Fruit fly (Drosophila melanogaster): ENCODE data around the gene CG13101.
A peak's percentile ranks its signal among the peaks of the same experiment; 100 is the strongest.

CG13101 gene

DNA sequence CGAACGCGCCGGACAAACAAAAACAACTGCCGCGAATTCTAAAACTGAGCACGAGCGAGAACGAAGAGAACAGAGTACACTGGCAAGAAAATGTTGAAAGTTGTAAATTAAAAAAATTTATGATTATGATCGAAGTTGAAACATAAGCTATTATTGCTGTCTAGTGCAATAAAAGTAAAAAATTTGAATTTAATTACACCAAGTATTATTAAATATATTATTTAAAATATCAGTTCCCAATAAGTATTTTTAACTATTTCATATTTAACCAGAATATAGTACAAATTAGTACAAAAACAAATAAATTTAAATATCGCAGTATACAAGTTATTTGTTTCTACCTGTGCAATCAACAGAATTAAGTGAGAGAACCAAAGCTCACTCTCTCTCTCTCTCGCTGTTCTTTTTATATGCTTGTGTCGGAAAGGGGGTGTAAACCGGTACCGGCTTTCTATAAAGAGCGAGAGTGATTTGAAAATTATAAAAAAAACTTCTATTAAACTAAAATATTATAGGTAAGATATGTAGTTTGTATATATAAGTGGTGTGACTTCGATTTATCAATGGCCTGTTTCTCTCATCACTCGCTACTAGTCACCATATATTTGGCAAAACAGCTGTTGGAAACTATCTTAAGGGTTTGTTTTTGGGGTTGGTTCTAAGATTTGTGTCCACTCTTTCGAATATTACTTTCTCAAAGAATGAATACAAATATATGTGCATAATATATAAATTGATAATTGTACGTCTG, 33.3 kb downstream of the CG13101 start, which contains the start of gene C1GalTA (continued):
- TF ChIP-seq CG10321 (GFP tag; IDR thresholded peaks at IDR 0.05) (peak; percentile 77; the same call in 1 of the 2 replicates), CG8388 (GFP tag; optimal IDR thresholded peaks at IDR 0.05) (peak; percentile 99), Ssrp (tag; optimal IDR thresholded peaks at IDR 0.05) (peak; percentile 98), CG4282 (GFP tag; optimal IDR thresholded peaks at IDR 0.05) (no peak), CG7928 (GFP tag; optimal IDR thresholded peaks at IDR 0.05) (peak; percentile 75), CG2678 (tag; optimal IDR thresholded peaks at IDR 0.05) (peak; percentile 100), CG17568 (GFP tag; optimal IDR thresholded peaks at IDR 0.05) (peak; percentile 91), br (optimal IDR thresholded peaks at IDR 0.05) (no peak), Lpt (GFP tag; optimal IDR thresholded peaks at IDR 0.05) (no peak), Scr (GFP tag; IDR thresholded peaks at IDR 0.05; ENCODE audit: partially characterized antibody) (no peak), zf30C (GFP tag; optimal IDR thresholded peaks at IDR 0.05) (peak; percentile 96), CG4404 (GFP tag; IDR thresholded peaks at IDR 0.05) (peak; percentile 92), inv (GFP tag; IDR thresholded peaks at IDR 0.05; ENCODE audit: partially characterized antibody) (no peak), Elba2 (GFP tag; optimal IDR thresholded peaks at IDR 0.05) (peak; percentile 52), CG6813 (GFP tag; optimal IDR thresholded peaks at IDR 0.05) (peak; percentile 96), Dip2 (GFP tag; IDR thresholded peaks at IDR 0.05) (no peak), CG7745 (tag; optimal IDR thresholded peaks at IDR 0.05) (peak; percentile 35), Ptx1 (GFP tag; IDR thresholded peaks at IDR 0.05) (peak; percentile 98), CG32532 (GFP tag; IDR thresholded peaks at IDR 0.05) (peak; percentile 97), CG17385 (GFP tag; optimal IDR thresholded peaks at IDR 0.05) (peak; percentile 98), CG17361 (GFP tag; IDR thresholded peaks at IDR 0.05) (peak; percentile 100), jigr1 (GFP tag; IDR thresholded peaks at IDR 0.05) (peak; percentile 89), Adf1 (GFP tag; IDR thresholded peaks at IDR 0.05) (peak; percentile 80), CG12659 (GFP tag; optimal IDR thresholded peaks at IDR 0.05) (peak; percentile 99), CG2875 (GFP tag; optimal IDR thresholded peaks at IDR 0.05) (peak; percentile 96), yki (optimal IDR thresholded peaks at IDR 0.05) (no peak), CG5180 (GFP tag; optimal IDR thresholded peaks at IDR 0.05) (peak; percentile 90), Xrp1 (GFP tag; IDR thresholded peaks at IDR 0.05) (peak; percentile 99), CG2129 (GFP tag; IDR thresholded peaks at IDR 0.05; ENCODE audit: partially characterized antibody) (no peak), crp (GFP tag; optimal IDR thresholded peaks at IDR 0.05) (peak in 1 of 2 experiments; percentile 66), C15 (GFP tag; IDR thresholded peaks at IDR 0.05) (peak; percentile 83; the same call in 2 of the 3 replicates), CG11093 (GFP tag; IDR thresholded peaks at IDR 0.05) (peak; percentile 90), CG16779 (GFP tag; IDR thresholded peaks at IDR 0.05) (no peak), Dfd (GFP tag; optimal IDR thresholded peaks at IDR 0.05) (no peak), Xbp1 (GFP tag; optimal IDR thresholded peaks at IDR 0.05) (peak; percentile 89), Taf1 (GFP tag; IDR thresholded peaks at IDR 0.05) (peak; percentile 85), CG13123 (GFP tag; optimal IDR thresholded peaks at IDR 0.05) (peak; percentile 93), Sox102F (GFP tag; optimal IDR thresholded peaks at IDR 0.05) (peak; percentile 98), CG30431 (GFP tag; optimal IDR thresholded peaks at IDR 0.05) (peak; percentile 86), ind (GFP tag; optimal IDR thresholded peaks at IDR 0.05) (peak; percentile 94), chinmo (GFP tag; IDR thresholded peaks at IDR 0.05; ENCODE audit: partially characterized antibody) (no peak), Nf-YB (GFP tag; optimal IDR thresholded peaks at IDR 0.05) (peak; percentile 92), Doc3 (GFP tag; IDR thresholded peaks at IDR 0.05; ENCODE audit: partially characterized antibody) (no peak), Nf-YA (GFP tag; IDR thresholded peaks at IDR 0.05) (peak; percentile 89), Poxn (GFP tag; IDR thresholded peaks at IDR 0.05) (peak; percentile 79), CG13894 (tag; optimal IDR thresholded peaks at IDR 0.05) (peak; percentile 96), usp (GFP tag; optimal IDR thresholded peaks at IDR 0.05) (no peak), ac (GFP tag; optimal IDR thresholded peaks at IDR 0.05) (peak; percentile 63), Dll (GFP tag; IDR thresholded peaks at IDR 0.05; ENCODE audit: partially characterized antibody) (no peak)
